Worm (Caenorhabditis elegans): ENCODE data around the gene mrp-5.

The mrp-5 gene

ce11 chrX:14957176-14957575 lies 11.1 kb upstream of the mrp-5 start:
- TF ChIP-seq unc-62 (GFP tag; optimal IDR thresholded peaks at IDR 0.05 in 1 of 2) (peak in 1 of 2 experiments; percentile 84), unc-62 (tag; optimal IDR thresholded peaks at IDR 0.05) (no peak), lin-39 (tag; optimal IDR thresholded peaks at IDR 0.05) (no peak)

DNA sequence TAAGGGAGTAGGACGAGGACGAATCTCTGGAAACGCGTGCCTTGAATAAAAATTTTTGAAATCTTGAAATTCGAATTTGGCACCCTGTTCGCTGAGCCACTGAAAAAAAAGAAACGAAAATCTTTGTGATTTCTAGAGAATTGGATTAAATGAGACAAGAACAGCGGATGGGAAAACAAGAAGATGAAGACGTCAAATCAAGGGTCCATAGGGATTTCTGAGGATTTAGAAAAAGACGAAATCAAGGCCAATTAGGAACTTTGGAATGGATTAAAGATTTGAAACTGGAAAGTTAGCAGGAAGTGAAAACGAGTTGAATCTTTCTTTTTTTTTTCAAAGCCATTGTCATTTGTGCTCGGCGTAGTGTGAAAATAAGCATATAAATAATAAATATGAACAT lies 8.4 kb upstream of the mrp-5 start, which contains the start of gene pag-3:
Gene pag-3 (minus strand): TSS at position 101 of the 400 bp plus-strand sequence.
- TF ChIP-seq unc-62 (GFP tag; optimal IDR thresholded peaks at IDR 0.05 in 1 of 2) (peak in 1 of 2 experiments; percentile 23), unc-62 (tag; optimal IDR thresholded peaks at IDR 0.05) (no peak), ceh-82 (tag; optimal IDR thresholded peaks at IDR 0.05) (no peak), nhr-11 (tag; optimal IDR thresholded peaks at IDR 0.05) (no peak), jun-1 (tag; optimal IDR thresholded peaks at IDR 0.05) (no peak), sdz-12 (GFP tag; optimal IDR thresholded peaks at IDR 0.05) (no peak)

ce11 chrX:14951797-14952196 lies 5.7 kb upstream of the mrp-5 start:
- TF ChIP-seq nhr-6 (tag; optimal IDR thresholded peaks at IDR 0.05) (no peak), snpc-1.2 (GFP tag; IDR thresholded peaks at IDR 0.05) (peak; percentile 54; the same call in 1 of the 2 replicates), lin-13 (GFP tag; optimal IDR thresholded peaks at IDR 0.05) (no peak)

DNA sequence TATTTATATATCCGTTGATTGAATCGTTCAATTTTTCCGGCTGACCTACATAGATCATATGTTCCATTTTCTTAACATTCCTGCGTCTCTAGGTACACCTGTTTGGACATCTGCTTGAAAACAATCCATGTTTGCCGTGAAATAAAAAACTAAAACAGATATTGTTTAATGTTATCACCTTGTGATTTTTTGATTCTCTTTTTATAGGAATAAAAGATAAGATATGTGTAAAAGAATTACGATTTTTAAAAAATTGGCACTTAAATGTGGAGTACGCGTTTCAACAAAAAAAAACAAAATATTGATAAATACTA lies 1.2 kb upstream of the mrp-5 start:
- TF ChIP-seq zfp-2 (tag; optimal IDR thresholded peaks at IDR 0.05) (no peak), zip-11 (GFP tag; IDR thresholded peaks at IDR 0.05) (no peak), daf-19 (GFP tag; conservative IDR thresholded peaks at IDR 0.05) (no peak), daf-16 (GFP tag; optimal IDR thresholded peaks at IDR 0.05) (no peak), daf-16 (tag; optimal IDR thresholded peaks at IDR 0.05) (peak; percentile 46), nhr-28 (tag; optimal IDR thresholded peaks at IDR 0.05) (peak; percentile 9), F10B5.3 (tag; optimal IDR thresholded peaks at IDR 0.05) (no peak), nhr-77 (tag; optimal IDR thresholded peaks at IDR 0.05) (no peak), F44E2.7 (GFP tag; IDR thresholded peaks at IDR 0.05) (no peak), ZK546.5 (tag; optimal IDR thresholded peaks at IDR 0.05) (no peak), spr-1 (tag; optimal IDR thresholded peaks at IDR 0.05) (no peak), ceh-20 (GFP tag; IDR thresholded peaks at IDR 0.05) (no peak), unc-62 (GFP tag; optimal IDR thresholded peaks at IDR 0.05 in 1 of 2) (no peak), unc-62 (tag; optimal IDR thresholded peaks at IDR 0.05) (no peak), lin-13 (GFP tag; optimal IDR thresholded peaks at IDR 0.05) (no peak), T20F7.1 (GFP tag; optimal IDR thresholded peaks at IDR 0.05) (no peak), dve-1 (tag; optimal IDR thresholded peaks at IDR 0.05; ENCODE audit: insufficient read depth) (peak; percentile 1), nhr-48 (tag; optimal IDR thresholded peaks at IDR 0.05) (no peak), mes-2 (tag; optimal IDR thresholded peaks at IDR 0.05; ENCODE audit: poor library complexity, severe bottlenecking) (no peak), hlh-30 (tag; optimal IDR thresholded peaks at IDR 0.05; ENCODE audit: insufficient read depth) (peak; percentile 85), unc-130 (GFP tag; optimal IDR thresholded peaks at IDR 0.05) (no peak), F49E8.2 (tag; optimal IDR thresholded peaks at IDR 0.05; ENCODE audit: borderline replicate concordance) (no peak)

DNA sequence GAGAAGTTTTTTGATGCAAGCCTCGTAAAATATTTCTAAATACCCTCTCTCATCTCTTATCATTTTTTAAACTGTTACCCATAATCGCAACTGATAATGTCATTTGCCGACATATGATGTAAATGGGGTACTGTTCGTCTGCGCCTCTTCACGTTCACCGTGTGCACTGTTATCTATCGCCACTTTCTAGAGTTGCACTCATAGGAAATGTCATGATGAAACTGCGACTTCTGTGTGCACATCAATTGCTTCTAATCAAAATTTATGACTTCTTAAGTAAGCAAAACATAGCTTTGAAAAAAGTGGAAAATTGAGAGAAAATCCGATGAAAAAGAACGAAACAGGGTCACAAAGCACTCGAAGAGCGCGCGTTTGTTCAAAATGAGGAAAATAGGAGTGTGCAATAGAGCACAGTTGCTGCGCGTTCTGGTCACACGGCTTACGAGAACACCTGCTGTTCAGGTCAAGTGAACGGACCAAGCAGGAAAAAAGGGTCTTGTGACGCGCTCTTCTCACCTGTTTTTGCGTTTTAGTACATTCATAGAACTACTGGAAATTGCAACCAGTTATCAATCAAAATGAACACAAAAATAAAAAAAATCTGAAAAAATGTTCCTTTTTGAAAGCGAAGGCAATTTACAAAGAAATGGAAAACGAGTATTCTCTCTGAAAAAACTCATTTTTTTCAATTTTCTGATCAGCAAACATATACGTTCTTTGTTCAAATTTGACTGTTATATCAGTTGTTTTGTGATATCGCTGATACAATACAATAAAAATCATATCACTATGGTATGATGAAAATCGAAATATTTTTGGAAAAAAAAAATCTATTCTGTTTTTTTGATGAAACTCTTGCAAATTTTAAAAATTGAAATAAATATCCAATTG lies 592 bp upstream of the mrp-5 start:
- TF ChIP-seq pqm-1 (tag; optimal IDR thresholded peaks at IDR 0.05) (peak; percentile 88), ceh-28 (tag; optimal IDR thresholded peaks at IDR 0.05) (no peak), lin-1 (GFP tag; IDR thresholded peaks at IDR 0.05) (peak; percentile 42; the same call in 1 of the 2 replicates), ceh-44 (GFP tag; IDR thresholded peaks at IDR 0.05) (no peak), jun-1 (tag; optimal IDR thresholded peaks at IDR 0.05) (no peak), nhr-77 (tag; optimal IDR thresholded peaks at IDR 0.05) (peak; percentile 28), egl-43 (GFP tag; IDR thresholded peaks at IDR 0.05) (no peak), ceh-20 (GFP tag; IDR thresholded peaks at IDR 0.05) (no peak), php-3 (GFP tag; IDR thresholded peaks at IDR 0.05) (peak; percentile 81; the same call in 1 of the 2 replicates), unc-130 (GFP tag; optimal IDR thresholded peaks at IDR 0.05) (no peak), mes-2 (tag; optimal IDR thresholded peaks at IDR 0.05; ENCODE audit: poor library complexity, severe bottlenecking) (peak; percentile 30), duxl-1 (tag; optimal IDR thresholded peaks at IDR 0.05; ENCODE audit: poor library complexity) (no peak), hlh-30 (tag; optimal IDR thresholded peaks at IDR 0.05; ENCODE audit: insufficient read depth) (peak; percentile 95), ctbp-1 (GFP tag; IDR thresholded peaks at IDR 0.05) (no peak), pha-4 (GFP tag; IDR thresholded peaks at IDR 0.05) (no peak), pha-4 (tag; optimal IDR thresholded peaks at IDR 0.05) (no peak), lim-7 (GFP tag; IDR thresholded peaks at IDR 0.05) (no peak), Y5F2A.4 (GFP tag; optimal IDR thresholded peaks at IDR 0.05) (no peak), hlh-11 (tag; optimal IDR thresholded peaks at IDR 0.05) (peak; percentile 84), daf-16 (GFP tag; optimal IDR thresholded peaks at IDR 0.05) (peak in 1 of 2 experiments; percentile 25), daf-16 (tag; optimal IDR thresholded peaks at IDR 0.05) (peak; percentile 75)

Data from whole organism, L4 larva.